Worm (Caenorhabditis elegans) whole organism, L2 larva: ENCODE measurements around the gene F28G4.3.

Experiments used
- alr-1 ChIP-seq: fragments of 150-350 bp; optimal IDR thresholded peaks from 2 replicates; lab custom pipeline; 2014; ENCODE audit warnings: missing biosample characterization, missing genetic modification characterization
- blmp-1 ChIP-seq: sonication (generic microtip); optimal IDR thresholded peaks from 2 replicates; lab custom pipeline; 2017; ENCODE audit warnings: missing genetic modification characterization, mild to moderate bottlenecking, missing compliant biosample characterization, antibody characterized with exemption, moderate library complexity; ENCODE audit not compliant: insufficient read depth
- ceh-16 ChIP-seq: fragments of 150-350 bp; optimal IDR thresholded peaks from 2 replicates; lab custom pipeline; 2014; ENCODE audit warnings: missing biosample characterization, missing genetic modification characterization
- crh-2 ChIP-seq: sonication (generic microtip); optimal IDR thresholded peaks from 2 replicates; lab custom pipeline; 2017; ENCODE audit warnings: missing biosample characterization, missing genetic modification characterization
- lin-11 ChIP-seq: fragments of 150-350 bp; sonication (generic microtip); optimal IDR thresholded peaks from 2 replicates; lab custom pipeline; 2014; ENCODE audit warnings: missing biosample characterization, missing genetic modification characterization, inconsistent platforms, mixed read lengths
- lin-39 ChIP-seq: fragments of 150-350 bp; optimal IDR thresholded peaks from 2 replicates; lab custom pipeline; 2014; ENCODE audit warnings: missing biosample characterization, missing genetic modification reagents, missing genetic modification characterization
- lsy-2 ChIP-seq, 2 experiments: fragments of 150-350 bp in 1 of 2; sonication (generic microtip) in 1 of 2; optimal IDR thresholded peaks; 2 replicates each; lab custom pipeline; 2014 to 2017; ENCODE audit warnings: missing biosample characterization in 2 of 2, missing genetic modification characterization in 2 of 2
- mab-5 ChIP-seq: fragments of 150-350 bp; optimal IDR thresholded peaks from 2 replicates; lab custom pipeline; 2014; ENCODE audit warnings: missing biosample characterization, missing genetic modification characterization
- mbf-1 ChIP-seq: sonication (generic microtip); optimal IDR thresholded peaks from 2 replicates; lab custom pipeline; 2017; ENCODE audit warnings: missing biosample characterization, missing genetic modification characterization
- nhr-6 ChIP-seq: fragments of 150-350 bp; optimal IDR thresholded peaks from 2 replicates; lab custom pipeline; 2014; ENCODE audit warnings: missing biosample characterization, missing genetic modification characterization
- peb-1 ChIP-seq: fragments of 150-350 bp; optimal IDR thresholded peaks from 2 replicates; lab custom pipeline; 2014; ENCODE audit warnings: missing biosample characterization, missing genetic modification characterization
- sma-9 ChIP-seq, 2 experiments: fragments of 150-350 bp in 1 of 2; sonication (generic microtip) in 1 of 2; optimal IDR thresholded peaks; 2 replicates each; lab custom pipeline; 2014 to 2016; ENCODE audit warnings: missing genetic modification characterization in 2 of 2, mild to moderate bottlenecking in 1 of 2, missing biosample characterization in 1 of 2, missing compliant biosample characterization in 1 of 2, missing genetic modification reagents in 1 of 2, moderate library complexity in 1 of 2
- snpc-4 ChIP-seq: fragments of 150-350 bp; optimal IDR thresholded peaks from 2 replicates; lab custom pipeline; 2014; ENCODE audit warnings: missing biosample characterization, missing genetic modification characterization
- unc-39 ChIP-seq: fragments of 150-350 bp; optimal IDR thresholded peaks from 2 replicates; lab custom pipeline; 2014; ENCODE audit warnings: missing biosample characterization, missing genetic modification characterization
- unc-55 ChIP-seq: fragments of 150-350 bp; sonication (generic microtip); optimal IDR thresholded peaks from 3 replicates; lab custom pipeline; 2014; ENCODE audit warnings: missing biosample characterization, missing genetic modification reagents, missing genetic modification characterization
- unc-62 ChIP-seq: fragments of 150-350 bp; optimal IDR thresholded peaks from 2 replicates; lab custom pipeline; 2014; ENCODE audit warnings: missing biosample characterization, missing genetic modification reagents, missing genetic modification characterization
- ztf-1 ChIP-seq: fragments of 200-800 bp; sonication (Bioruptor generic); conservative IDR thresholded peaks from 2 replicates; pipeline ENCODE4 v1.3.6; 2022; ENCODE audit warnings: missing genetic modification characterization, missing compliant biosample characterization

The F28G4.3 gene

ce11 chrV:16237223-16237622 lies 50.3 kb downstream of the F28G4.3 start, which contains the start of gene F21H7.5:
TSS of gene F21H7.5 (plus strand) at chrV:16237523.
- TF ChIP-seq mbf-1 (tag; lab: Kevin White, UChicago) (no peak), alr-1 (tag; lab: Kevin White, UChicago) (no peak), unc-39 (tag; lab: Kevin White, UChicago) (no peak), snpc-4 (tag; lab: Kevin White, UChicago) (no peak), mab-5 (tag; lab: Kevin White, UChicago) (no peak), lin-39 (no peak), ceh-16 (no peak), sma-9 (GFP tag; optimal IDR thresholded peaks at IDR 0.05; lab: Kevin White, UChicago) (no peak), sma-9 (tag; optimal IDR thresholded peaks at IDR 0.05; lab: Kevin White, UChicago) (no peak), nhr-6 (no peak), unc-55 (GFP tag; lab: Kevin White, UChicago) (no peak), lsy-2 (tag; optimal IDR thresholded peaks at IDR 0.05; lab: Kevin White, UChicago) (no peak), crh-2 (no peak), peb-1 (tag; lab: Kevin White, UChicago) (no peak), blmp-1 (tag; lab: Kevin White, UChicago) (no peak), unc-62 (no peak), ztf-1 (GFP tag; lab: Robert Waterston, UW) (no peak), lin-11 (tag; lab: Kevin White, UChicago) (no peak)
